Worm (Caenorhabditis elegans): ENCODE results near the gene F49E8.8.

DNA sequence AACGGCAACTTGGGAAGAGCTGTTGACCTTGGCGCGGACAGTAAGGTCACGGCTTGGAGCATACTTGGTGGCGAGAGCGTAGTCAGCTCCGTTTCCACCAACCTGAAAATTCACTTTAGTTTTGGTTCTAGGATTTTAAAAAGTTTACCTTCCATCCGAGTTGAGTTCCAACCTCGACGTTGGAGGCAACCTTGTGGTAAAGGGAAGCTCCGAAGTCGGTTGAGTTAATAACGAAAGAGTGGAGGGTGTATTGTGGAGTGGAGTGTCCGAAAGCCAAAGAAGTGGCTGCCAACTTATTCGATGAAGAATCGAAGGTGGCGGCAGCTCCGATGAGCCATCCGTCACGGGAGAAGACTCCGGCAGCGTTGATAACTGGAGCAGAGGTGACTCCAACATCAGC is 49.7 kb upstream of the F49E8.8 start:
- TF ChIP-seq nhr-11 (tag; optimal IDR thresholded peaks at IDR 0.05), result no peak
- TF ChIP-seq alr-1 (tag; optimal IDR thresholded peaks at IDR 0.05; ENCODE audit: borderline replicate concordance), result no peak
- TF ChIP-seq mep-1 (tag; optimal IDR thresholded peaks at IDR 0.05), result no peak
- TF ChIP-seq egl-13 (tag; optimal IDR thresholded peaks at IDR 0.05), result no peak
- no peak for TF ChIP-seq pqm-1 (tag; optimal IDR thresholded peaks at IDR 0.05)
- TF ChIP-seq C04F5.9 (tag; optimal IDR thresholded peaks at IDR 0.05), result no peak
- no peak for TF ChIP-seq ztf-11 (tag; optimal IDR thresholded peaks at IDR 0.05)
- TF ChIP-seq lin-13 (GFP tag; optimal IDR thresholded peaks at IDR 0.05), result no peak
- no peak for TF ChIP-seq nhr-76 (tag; optimal IDR thresholded peaks at IDR 0.05)
- no peak for TF ChIP-seq nhr-71 (tag; optimal IDR thresholded peaks at IDR 0.05)
- TF ChIP-seq nhr-77 (tag; optimal IDR thresholded peaks at IDR 0.05), result no peak
- TF ChIP-seq lin-39 (tag; optimal IDR thresholded peaks at IDR 0.05), result no peak
- no peak for TF ChIP-seq unc-130 (tag; optimal IDR thresholded peaks at IDR 0.05)

Data from whole organism, L1 larva.